Fruit fly (Drosophila melanogaster): ENCODE results near the gene Tsp26A.

Gene Tsp26A

dm6 chr2L:6037830-6038229 is 37.8 kb downstream of the Tsp26A start, which contains the start of the genes CG9117 and CG31643 (continued):
- TF ChIP-seq CG10209 (GFP tag; optimal IDR thresholded peaks at IDR 0.05) (peak; percentile 20), pita (GFP tag; optimal IDR thresholded peaks at IDR 0.05) (no peak), wek (GFP tag; optimal IDR thresholded peaks at IDR 0.05) (no peak), CrebB (tag; optimal IDR thresholded peaks at IDR 0.05) (peak; percentile 35), Gsc (GFP tag; IDR thresholded peaks at IDR 0.05) (no peak), unc-4 (GFP tag; IDR thresholded peaks at IDR 0.05; ENCODE audit: partially characterized antibody) (peak; percentile 36; the same call in 1 of the 2 replicates), sna (GFP tag; IDR thresholded peaks at IDR 0.05; ENCODE audit: partially characterized antibody) (no peak), CG12236 (GFP tag; optimal IDR thresholded peaks at IDR 0.05) (peak; percentile 37), pho (GFP tag; optimal IDR thresholded peaks at IDR 0.05) (peak; percentile 47), CG13287 (GFP tag; IDR thresholded peaks at IDR 0.05; ENCODE audit: partially characterized antibody) (peak; percentile 62), dati (GFP tag; IDR thresholded peaks at IDR 0.05) (no peak), CG11093 (GFP tag; IDR thresholded peaks at IDR 0.05) (no peak), chinmo (GFP tag; IDR thresholded peaks at IDR 0.05; ENCODE audit: partially characterized antibody) (no peak), CG6683 (GFP tag; optimal IDR thresholded peaks at IDR 0.05) (peak; percentile 29), corto (GFP tag; optimal IDR thresholded peaks at IDR 0.05) (no peak), Blimp-1 (GFP tag; optimal IDR thresholded peaks at IDR 0.05) (no peak), CG43689 (GFP tag; IDR thresholded peaks at IDR 0.05) (no peak), kah (GFP tag; optimal IDR thresholded peaks at IDR 0.05) (peak; percentile 100), HmgD (GFP tag; optimal IDR thresholded peaks at IDR 0.05) (no peak), CG18599 (GFP tag; optimal IDR thresholded peaks at IDR 0.05) (no peak), CG17361 (GFP tag; IDR thresholded peaks at IDR 0.05) (no peak), jumu (GFP tag; optimal IDR thresholded peaks at IDR 0.05) (peak; percentile 60), CG9932 (GFP tag; IDR thresholded peaks at IDR 0.05) (peak; percentile 60), CG13624 (GFP tag; optimal IDR thresholded peaks at IDR 0.05) (peak; percentile 76), tll (GFP tag; optimal IDR thresholded peaks at IDR 0.05) (peak in 1 of 2 experiments; percentile 76), h (optimal IDR thresholded peaks at IDR 0.05) (no peak), CG11504 (tag; optimal IDR thresholded peaks at IDR 0.05) (no peak), gem (tag; optimal IDR thresholded peaks at IDR 0.05) (no peak), hb (GFP tag; IDR thresholded peaks at IDR 0.05; ENCODE audit: partially characterized antibody) (no peak), Bteb2 (GFP tag; optimal IDR thresholded peaks at IDR 0.05) (peak; percentile 73), CG17186 (GFP tag; optimal IDR thresholded peaks at IDR 0.05) (peak; percentile 30), Mrtf (GFP tag; IDR thresholded peaks at IDR 0.05) (no peak), CG4730 (GFP tag; IDR thresholded peaks at IDR 0.05) (no peak), sug (tag; optimal IDR thresholded peaks at IDR 0.05) (no peak), ems (GFP tag; optimal IDR thresholded peaks at IDR 0.05) (peak; percentile 52), nau (GFP tag; optimal IDR thresholded peaks at IDR 0.05) (no peak), Side (GFP tag; optimal IDR thresholded peaks at IDR 0.05) (peak; percentile 71), CG8359 (GFP tag; optimal IDR thresholded peaks at IDR 0.05; ENCODE audit: borderline replicate concordance) (no peak), Fer1 (GFP tag; optimal IDR thresholded peaks at IDR 0.05) (peak; percentile 67), eyg (GFP tag; optimal IDR thresholded peaks at IDR 0.05) (peak; percentile 42), scrt (GFP tag; optimal IDR thresholded peaks at IDR 0.05) (peak; percentile 97), vnd (GFP tag; IDR thresholded peaks at IDR 0.05; ENCODE audit: partially characterized antibody) (no peak), CG14965 (GFP tag; optimal IDR thresholded peaks at IDR 0.05; ENCODE audit: borderline replicate concordance) (no peak), trh (GFP tag; optimal IDR thresholded peaks at IDR 0.05) (peak; percentile 17), CG34422 (GFP tag; IDR thresholded peaks at IDR 0.05) (peak; percentile 63; the same call in 1 of the 3 replicates), nom (GFP tag; optimal IDR thresholded peaks at IDR 0.05) (peak; percentile 32), CG15601 (tag; optimal IDR thresholded peaks at IDR 0.05) (peak; percentile 69), CG18764 (GFP tag; optimal IDR thresholded peaks at IDR 0.05) (peak; percentile 41), CG12942 (GFP tag; optimal IDR thresholded peaks at IDR 0.05) (peak; percentile 57), Max (GFP tag; optimal IDR thresholded peaks at IDR 0.05) (peak; percentile 61)
